Worm (Caenorhabditis elegans): Measurements from ENCODE around the gene T01H3.5.
"Not testable (repeated sequence)": the region's sequence is repeated elsewhere in the genome, so short reads cannot be mapped to it uniquely, and the experiment has no call there.

ce11 chrII:7883163-7883562, 3.7 kb downstream of the T01H3.5 start:
- TF ChIP-seq flt-1 (GFP tag; IDR thresholded peaks at IDR 0.05); ama-1 (optimal IDR thresholded peaks at IDR 0.05); hmg-4 (GFP tag; optimal IDR thresholded peaks at IDR 0.05); hnd-1 (tag; optimal IDR thresholded peaks at IDR 0.05); hmbx-1 (tag; optimal IDR thresholded peaks at IDR 0.05); aly-1 (tag; optimal IDR thresholded peaks at IDR 0.05); scrt-1 (GFP tag; IDR thresholded peaks at IDR 0.05): not testable (repeated sequence)

Measured in whole organism, early embryonic.